Worm (Caenorhabditis elegans): ENCODE results near the gene tgn-38.

Gene tgn-38

ce11 chrIV:12005090-12005770 is 23.7 kb downstream of the tgn-38 start (continued):
- TF ChIP-seq hmg-20 (GFP tag; IDR thresholded peaks at IDR 0.05) (no peak), F23B12.7 (tag; optimal IDR thresholded peaks at IDR 0.05; ENCODE audit: insufficient read depth) (peak; percentile 38), atf-7 (tag; optimal IDR thresholded peaks at IDR 0.05) (no peak), lsy-27 (tag; optimal IDR thresholded peaks at IDR 0.05; ENCODE audit: borderline replicate concordance, insufficient read depth) (no peak), die-1 (tag; optimal IDR thresholded peaks at IDR 0.05) (peak; percentile 62), hmg-1.2 (GFP tag; IDR thresholded peaks at IDR 0.05) (peak; percentile 39; the same call in 1 of the 2 replicates), aptf-3 (GFP tag; IDR thresholded peaks at IDR 0.05) (no peak), ztf-28 (GFP tag; IDR thresholded peaks at IDR 0.05) (no peak), ama-1 (optimal IDR thresholded peaks at IDR 0.05) (no peak), ama-1 (GFP tag; optimal IDR thresholded peaks at IDR 0.05) (no peak), rec-8 (tag; optimal IDR thresholded peaks at IDR 0.05) (peak; percentile 57 to 80), let-607 (tag; optimal IDR thresholded peaks at IDR 0.05) (peak in 1 of 2 experiments; percentile 49), ztf-18 (tag; optimal IDR thresholded peaks at IDR 0.05) (peak; percentile 49), madf-6 (GFP tag; IDR thresholded peaks at IDR 0.05) (peak; percentile 61), Y67H2A.10 (GFP tag; conservative IDR thresholded peaks at IDR 0.05) (no peak), hlh-12 (tag; optimal IDR thresholded peaks at IDR 0.05) (peak; percentile 36), ztf-26 (tag; optimal IDR thresholded peaks at IDR 0.05) (no peak), nhr-90 (tag; optimal IDR thresholded peaks at IDR 0.05) (peak; percentile 67), chd-7 (tag; optimal IDR thresholded peaks at IDR 0.05) (peak; percentile 32), efl-1 (GFP tag; optimal IDR thresholded peaks at IDR 0.05) (peak; percentile 6), nhr-27 (tag; optimal IDR thresholded peaks at IDR 0.05) (no peak), sptf-2 (GFP tag; optimal IDR thresholded peaks at IDR 0.05) (no peak), dpff-1 (tag; optimal IDR thresholded peaks at IDR 0.05) (no peak), tbp1 (GFP tag; optimal IDR thresholded peaks at IDR 0.05) (peak; percentile 84), ceh-79 (tag; optimal IDR thresholded peaks at IDR 0.05) (no peak), madf-8 (GFP tag; conservative IDR thresholded peaks at IDR 0.05) (no peak), zim-3 (tag; optimal IDR thresholded peaks at IDR 0.05) (no peak), lsl-1 (GFP tag; optimal IDR thresholded peaks at IDR 0.05) (peak; percentile 40), B0261.1 (tag; optimal IDR thresholded peaks at IDR 0.05) (peak; percentile 63), hrde-1 (tag; optimal IDR thresholded peaks at IDR 0.05; ENCODE audit: borderline replicate concordance) (peak; percentile 52), snpc-3.4 (tag; optimal IDR thresholded peaks at IDR 0.05) (peak; percentile 39), him-1 (tag; optimal IDR thresholded peaks at IDR 0.05) (peak; percentile 69), attf-3 (GFP tag; conservative IDR thresholded peaks at IDR 0.05) (no peak), lin-35 (GFP tag; optimal IDR thresholded peaks at IDR 0.05) (no peak), madf-10 (tag; optimal IDR thresholded peaks at IDR 0.05) (peak; percentile 19), bed-2 (GFP tag; IDR thresholded peaks at IDR 0.05) (no peak), cebp-1 (GFP tag; IDR thresholded peaks at IDR 0.05) (no peak), cebp-1 (tag; optimal IDR thresholded peaks at IDR 0.05) (peak; percentile 35), sdz-38 (tag; optimal IDR thresholded peaks at IDR 0.05) (no peak), unc-62 (GFP tag; optimal IDR thresholded peaks at IDR 0.05) (no peak), dox-1 (GFP tag; IDR thresholded peaks at IDR 0.05) (peak; percentile 48; the same call in 1 of the 2 replicates), F39B2.1 (GFP tag; IDR thresholded peaks at IDR 0.05) (no peak), attf-6 (GFP tag; IDR thresholded peaks at IDR 0.05) (no peak), F57A8.1 (GFP tag; optimal IDR thresholded peaks at IDR 0.05) (peak; percentile 30), nfyb-1 (GFP tag; IDR thresholded peaks at IDR 0.05) (no peak), T07F8.4 (tag; optimal IDR thresholded peaks at IDR 0.05) (peak; percentile 18), lin-26 (GFP tag; IDR thresholded peaks at IDR 0.05) (peak; percentile 80), tbx-9 (tag; optimal IDR thresholded peaks at IDR 0.05; ENCODE audit: borderline replicate concordance) (no peak)
